Worm (Caenorhabditis elegans): ENCODE results near the gene npp-15.

ce11 chrIII:7979659-7980058, 50.8 kb downstream of the npp-15 start, which contains the start of gene clp-1:
- no peak for TF ChIP-seq ztf-29 (GFP tag; IDR thresholded peaks at IDR 0.05)
- TF ChIP-seq ref-1 (GFP tag; conservative IDR thresholded peaks at IDR 0.05), result no peak
- no peak for TF ChIP-seq flt-1 (GFP tag; IDR thresholded peaks at IDR 0.05)
- no peak for TF ChIP-seq cog-1 (tag; optimal IDR thresholded peaks at IDR 0.05)
- no peak for TF ChIP-seq klf-2 (GFP tag; conservative IDR thresholded peaks at IDR 0.05)
